Fruit fly (Drosophila melanogaster) whole organism, embryonic: ENCODE measurements around the gene dod.

Source experiments
- CG10431 ChIP-seq: fragments of 200-800 bp; sonication (Bioruptor generic); optimal IDR thresholded peaks from 3 replicates; lab custom pipeline; 2018; ENCODE audit warnings: missing biosample characterization, mild to moderate bottlenecking, missing genetic modification characterization
- CG11247 ChIP-seq: fragments of 200-800 bp; sonication (Bioruptor generic); IDR thresholded peaks from 2 replicates; pipeline ENCODE4 v1.3.6; 2022; ENCODE audit warnings: missing biosample characterization, missing genetic modification characterization
- CG12659 ChIP-seq: fragments of 200-800 bp; sonication (Bioruptor generic); optimal IDR thresholded peaks from 3 replicates; lab custom pipeline; 2017; ENCODE audit warnings: mild to moderate bottlenecking, missing biosample characterization, missing genetic modification reagents, missing genetic modification characterization
- CG12769 ChIP-seq: fragments of 200-800 bp; sonication (Bioruptor generic); optimal IDR thresholded peaks from 2 replicates; lab custom pipeline; 2019; ENCODE audit warnings: missing biosample characterization, mild to moderate bottlenecking, missing genetic modification characterization, moderate library complexity
- CG13287 ChIP-seq: fragments of 200-800 bp; sonication (Bioruptor generic); IDR thresholded peaks from 2 replicates; pipeline ENCODE4 v1.3.6; 2022; ENCODE audit warnings: missing biosample characterization, missing genetic modification characterization; ENCODE audit not compliant: partially characterized antibody
- CG13296 ChIP-seq: fragments of 200-800 bp; sonication (Bioruptor generic); optimal IDR thresholded peaks from 3 replicates; lab custom pipeline; 2018; ENCODE audit warnings: missing biosample characterization, mild to moderate bottlenecking, missing genetic modification characterization
- CG14014 ChIP-seq: fragments of 200-800 bp; sonication (Bioruptor generic); IDR thresholded peaks from 2 replicates; pipeline ENCODE4 v1.3.6; 2022; ENCODE audit warnings: missing biosample characterization, missing genetic modification characterization
- CG14441 ChIP-seq: fragments of 200-800 bp; sonication (Bioruptor generic); IDR thresholded peaks from 2 replicates; pipeline ENCODE4 v1.3.6; 2022; ENCODE audit warnings: missing biosample characterization, missing genetic modification characterization
- CG15073 ChIP-seq: fragments of 200-800 bp; sonication (Bioruptor generic); optimal IDR thresholded peaks from 2 replicates; lab custom pipeline; 2016; ENCODE audit warnings: missing biosample characterization, missing genetic modification characterization
- CG17186 ChIP-seq: fragments of 200-800 bp; sonication (Bioruptor generic); optimal IDR thresholded peaks from 3 replicates; lab custom pipeline; 2017; ENCODE audit warnings: missing biosample characterization, missing genetic modification reagents, missing genetic modification characterization
- CG17568 ChIP-seq: fragments of 200-800 bp; sonication (Bioruptor generic); optimal IDR thresholded peaks from 2 replicates; lab custom pipeline; 2018; ENCODE audit warnings: missing biosample characterization, mild to moderate bottlenecking, missing genetic modification characterization, moderate library complexity
- CG2678 ChIP-seq: fragments of 200-800 bp; sonication (Bioruptor generic); optimal IDR thresholded peaks from 3 replicates; lab custom pipeline; 2019; ENCODE audit warnings: missing biosample characterization, mild to moderate bottlenecking, missing genetic modification characterization, moderate library complexity
- CG2875 ChIP-seq: fragments of 200-800 bp; sonication (Bioruptor generic); optimal IDR thresholded peaks from 2 replicates; lab custom pipeline; 2017; ENCODE audit warnings: missing biosample characterization, mild to moderate bottlenecking, missing genetic modification characterization, missing genetic modification reagents
- CG2889 ChIP-seq: fragments of 200-800 bp; sonication (Bioruptor generic); IDR thresholded peaks from 3 replicates; pipeline ENCODE4 v1.3.6; 2022; ENCODE audit warnings: missing biosample characterization, missing genetic modification characterization
- CG31365 ChIP-seq: fragments of 200-800 bp; sonication (Bioruptor generic); optimal IDR thresholded peaks from 2 replicates; lab custom pipeline; 2018; ENCODE audit warnings: missing biosample characterization, mild to moderate bottlenecking, missing genetic modification characterization
- CG33557 ChIP-seq: fragments of 200-800 bp; sonication (Bioruptor generic); optimal IDR thresholded peaks from 2 replicates; lab custom pipeline; 2019; ENCODE audit warnings: missing biosample characterization, mild to moderate bottlenecking, missing genetic modification characterization, moderate library complexity
- CG4404 ChIP-seq: fragments of 200-800 bp; sonication (Bioruptor generic); IDR thresholded peaks from 2 replicates; pipeline ENCODE4 v1.3.6; 2022; ENCODE audit warnings: missing biosample characterization, missing genetic modification characterization
- CG5953 ChIP-seq: fragments of 200-800 bp; sonication (Bioruptor generic); IDR thresholded peaks from 2 replicates; pipeline ENCODE4 v1.3.6; 2022; ENCODE audit warnings: missing biosample characterization, missing genetic modification characterization
- CG6683 ChIP-seq: fragments of 200-800 bp; sonication (Bioruptor generic); optimal IDR thresholded peaks from 2 replicates; lab custom pipeline; 2017; ENCODE audit warnings: missing biosample characterization, mild to moderate bottlenecking, missing genetic modification characterization, missing genetic modification reagents
- CG6791 ChIP-seq: fragments of 200-800 bp; sonication (Bioruptor generic); IDR thresholded peaks from 3 replicates; pipeline ENCODE4 v1.3.6; 2022; ENCODE audit warnings: missing biosample characterization, missing genetic modification characterization; ENCODE audit not compliant: partially characterized antibody
- CG8281 ChIP-seq: fragments of 200-800 bp; sonication (Bioruptor generic); optimal IDR thresholded peaks from 2 replicates; lab custom pipeline; 2018; ENCODE audit warnings: missing biosample characterization, mild to moderate bottlenecking, missing genetic modification characterization, moderate library complexity
- CkIIα-i1 ChIP-seq: fragments of 200-800 bp; sonication (Bioruptor generic); IDR thresholded peaks from 2 replicates; pipeline ENCODE4 v1.3.6; 2022; ENCODE audit warnings: missing biosample characterization, missing genetic modification characterization
- D ChIP-seq, 2 experiments: fragments of 200-800 bp in 1 of 2; fragments of >200 bp in 1 of 2; sonication (Bioruptor generic) in 1 of 2; optimal IDR thresholded peaks; 2 replicates in 1 of 2; 3 replicates in 1 of 2; lab custom pipeline; 2017; ENCODE audit warnings: mild to moderate bottlenecking in 1 of 2, missing biosample characterization in 1 of 2, missing genetic modification characterization in 1 of 2, missing genetic modification reagents in 1 of 2
- ERR ChIP-seq: fragments of 200-800 bp; sonication (Bioruptor generic); optimal IDR thresholded peaks from 2 replicates; lab custom pipeline; 2016; ENCODE audit warnings: missing biosample characterization, missing genetic modification characterization
- H2.0 ChIP-seq: fragments of 200-800 bp; sonication (Bioruptor generic); IDR thresholded peaks from 2 replicates; pipeline ENCODE4 v1.3.6; 2022; ENCODE audit warnings: missing biosample characterization, missing genetic modification characterization
- HLH3B ChIP-seq: fragments of 200-800 bp; sonication (Bioruptor generic); IDR thresholded peaks from 2 replicates; pipeline ENCODE4 v1.3.6; 2022; ENCODE audit warnings: missing biosample characterization, missing genetic modification characterization
- Hr78 ChIP-seq, 2 experiments: fragments of 200-800 bp in 1 of 2; fragments of >200 bp in 1 of 2; sonication (Bioruptor generic) in 1 of 2; optimal IDR thresholded peaks; 2 replicates each; lab custom pipeline; 2017 to 2019; ENCODE audit warnings: missing biosample characterization in 2 of 2, missing genetic modification characterization in 2 of 2, mild to moderate bottlenecking in 1 of 2, moderate library complexity in 1 of 2
- Lhr ChIP-seq: fragments of 200-800 bp; sonication (Bioruptor generic); optimal IDR thresholded peaks from 3 replicates; lab custom pipeline; 2017; ENCODE audit warnings: mild to moderate bottlenecking, missing biosample characterization, missing genetic modification reagents, missing genetic modification characterization
- Lpt ChIP-seq: fragments of >200 bp; optimal IDR thresholded peaks from 2 replicates; lab custom pipeline; 2018; ENCODE audit warnings: missing biosample characterization, missing genetic modification characterization
- Tbp ChIP-seq: fragments of >200 bp; optimal IDR thresholded peaks from 2 replicates; lab custom pipeline; 2018; ENCODE audit warnings: missing biosample characterization, missing genetic modification characterization
- az2 ChIP-seq: fragments of 200-800 bp; sonication (Bioruptor generic); optimal IDR thresholded peaks from 3 replicates; lab custom pipeline; 2016; ENCODE audit warnings: missing biosample characterization, missing genetic modification characterization
- bab2 ChIP-seq: fragments of 200-800 bp; sonication (Bioruptor generic); optimal IDR thresholded peaks from 2 replicates; lab custom pipeline; 2016; ENCODE audit warnings: missing biosample characterization, missing genetic modification characterization
- bigmax ChIP-seq: fragments of 200-800 bp; sonication (Bioruptor generic); optimal IDR thresholded peaks from 2 replicates; lab custom pipeline; 2018; ENCODE audit warnings: missing biosample characterization, mild to moderate bottlenecking, missing genetic modification characterization
- br ChIP-seq: fragments of >200 bp; optimal IDR thresholded peaks from 2 replicates; lab custom pipeline; 2017
- caup ChIP-seq: fragments of 200-800 bp; sonication (Bioruptor generic); optimal IDR thresholded peaks from 3 replicates; lab custom pipeline; 2017; ENCODE audit warnings: missing biosample characterization, mild to moderate bottlenecking, missing genetic modification characterization, moderate library complexity; ENCODE audit not compliant: severe bottlenecking
- chinmo ChIP-seq: fragments of 200-800 bp; sonication (Bioruptor generic); IDR thresholded peaks from 4 replicates; pipeline ENCODE4 v1.3.6; 2022; ENCODE audit warnings: missing biosample characterization, missing genetic modification characterization; ENCODE audit not compliant: partially characterized antibody
- danr ChIP-seq: fragments of 200-800 bp; sonication (Bioruptor generic); IDR thresholded peaks from 2 replicates; pipeline ENCODE4 v1.3.6; 2022; ENCODE audit warnings: missing biosample characterization, missing genetic modification characterization
- dimm ChIP-seq: fragments of 200-800 bp; sonication (Bioruptor generic); IDR thresholded peaks from 2 replicates; pipeline ENCODE4 v1.3.6; 2022; ENCODE audit warnings: missing biosample characterization, missing genetic modification characterization
- gt ChIP-seq: fragments of 200-800 bp; sonication (Bioruptor generic); IDR thresholded peaks from 2 replicates; pipeline ENCODE4 v1.3.6; 2022; ENCODE audit warnings: missing biosample characterization, missing genetic modification characterization
- h ChIP-seq: fragments of >200 bp; optimal IDR thresholded peaks from 2 replicates; lab custom pipeline; 2017
- ind ChIP-seq: fragments of 200-800 bp; sonication (Bioruptor generic); optimal IDR thresholded peaks from 3 replicates; lab custom pipeline; 2016; ENCODE audit warnings: missing biosample characterization, missing genetic modification characterization
- lab ChIP-seq: fragments of 200-800 bp; sonication (Bioruptor generic); optimal IDR thresholded peaks from 3 replicates; lab custom pipeline; 2017; ENCODE audit warnings: missing biosample characterization, missing genetic modification characterization, mild to moderate bottlenecking, moderate library complexity, missing genetic modification reagents
- otp ChIP-seq: fragments of 200-800 bp; sonication (Bioruptor generic); IDR thresholded peaks from 3 replicates; pipeline ENCODE4, ENCODE4 v1.3.6; 2022; ENCODE audit warnings: missing biosample characterization, missing genetic modification characterization
- pnt ChIP-seq: fragments of 200-800 bp; sonication (Bioruptor generic); optimal IDR thresholded peaks from 3 replicates; lab custom pipeline; 2016; ENCODE audit warnings: missing biosample characterization, missing genetic modification characterization
- ro ChIP-seq: fragments of 200-800 bp; sonication (Bioruptor generic); IDR thresholded peaks from 2 replicates; pipeline ENCODE4 v1.3.6; 2022; ENCODE audit warnings: missing biosample characterization, missing genetic modification characterization
- scrt ChIP-seq: fragments of 200-800 bp; sonication (Bioruptor generic); optimal IDR thresholded peaks from 2 replicates; lab custom pipeline; 2018; ENCODE audit warnings: missing biosample characterization, mild to moderate bottlenecking, missing genetic modification characterization, moderate library complexity
- slou ChIP-seq: fragments of 200-800 bp; sonication (Bioruptor generic); optimal IDR thresholded peaks from 3 replicates; lab custom pipeline; 2016; ENCODE audit warnings: missing biosample characterization, missing genetic modification characterization
- tll ChIP-seq, 2 experiments: fragments of 200-800 bp in 1 of 2; fragments of >200 bp in 1 of 2; sonication (Bioruptor generic) in 1 of 2; optimal IDR thresholded peaks; 2 replicates each; lab custom pipeline; 2017 to 2019; ENCODE audit warnings: missing biosample characterization in 2 of 2, missing genetic modification characterization in 2 of 2, mild to moderate bottlenecking in 1 of 2, moderate library complexity in 1 of 2
- tx ChIP-seq: fragments of 200-800 bp; sonication (Bioruptor generic); optimal IDR thresholded peaks from 2 replicates; lab custom pipeline; 2016; ENCODE audit warnings: missing biosample characterization, missing genetic modification characterization
- unc-4 ChIP-seq: fragments of 200-800 bp; sonication (Bioruptor generic); IDR thresholded peaks from 2 replicates; pipeline ENCODE4 v1.3.6; 2022; ENCODE audit warnings: missing biosample characterization, missing genetic modification characterization; ENCODE audit not compliant: partially characterized antibody
- z ChIP-seq: fragments of 200-800 bp; sonication (Bioruptor generic); IDR thresholded peaks from 3 replicates; pipeline ENCODE4 v1.3.6; 2022; ENCODE audit warnings: missing biosample characterization, missing genetic modification characterization

dod gene

dm6 chrX:21375595-21376047 is 30.5 kb downstream of the dod start (continued):
- TF ChIP-seq otp, result no peak
- TF ChIP-seq CG10431 (GFP tag; lab: Kevin White, UChicago), result no peak
- peak; percentile 14 for TF ChIP-seq az2
- no peak for TF ChIP-seq CkIIα-i1 (GFP tag; lab: Robert Waterston, UW)
- TF ChIP-seq unc-4 (GFP tag; lab: Robert Waterston, UW), result no peak
- TF ChIP-seq CG17568 (GFP tag; lab: Kevin White, UChicago), result no peak
- peak; percentile 62 for TF ChIP-seq lab (GFP tag; lab: Kevin White, UChicago)
- TF ChIP-seq h (lab: Kevin White, UChicago), result no peak
- no peak for TF ChIP-seq CG11247
- no peak for TF ChIP-seq tx (GFP tag; lab: Kevin White, UChicago)
- TF ChIP-seq CG5953, result no peak
- peak; percentile 30; the same call in 1 of the 2 replicates for TF ChIP-seq CG14014 (GFP tag; lab: Robert Waterston, UW)
- no peak for TF ChIP-seq chinmo (GFP tag; lab: Robert Waterston, UW)
- TF ChIP-seq CG4404 (GFP tag; lab: Robert Waterston, UW), result no peak
- TF ChIP-seq br (lab: Kevin White, UChicago), result no peak
- no peak for TF ChIP-seq CG15073
- 0 out of 2 replicates have a peak, but pooled peaks have one; percentile 13 for TF ChIP-seq HLH3B
- TF ChIP-seq bigmax (GFP tag; lab: Kevin White, UChicago), result no peak
- TF ChIP-seq dimm (GFP tag; lab: Robert Waterston, UW), result no peak
- no peak for TF ChIP-seq bab2 (GFP tag; lab: Kevin White, UChicago)
- no peak for TF ChIP-seq CG6791 (GFP tag; lab: Robert Waterston, UW)
- no peak for TF ChIP-seq H2.0
- no peak for TF ChIP-seq danr
- peak; percentile 11 for TF ChIP-seq CG6683
- TF ChIP-seq CG12769 (tag; lab: Kevin White, UChicago), result no peak
- no peak for TF ChIP-seq D (optimal IDR thresholded peaks at IDR 0.05; lab: Kevin White, UChicago)
- no peak for TF ChIP-seq D (GFP tag; optimal IDR thresholded peaks at IDR 0.05; lab: Kevin White, UChicago)
- TF ChIP-seq CG2889 (GFP tag; lab: Robert Waterston, UW), result no peak
- TF ChIP-seq CG14441 (GFP tag; lab: Robert Waterston, UW), result no peak
- peak; percentile 48 for TF ChIP-seq caup
- TF ChIP-seq scrt (GFP tag; lab: Kevin White, UChicago), result peak; percentile 2
- no peak for TF ChIP-seq gt (GFP tag; lab: Robert Waterston, UW)
- TF ChIP-seq CG31365 (tag; lab: Kevin White, UChicago), result no peak
- no peak for TF ChIP-seq Hr78 (GFP tag; optimal IDR thresholded peaks at IDR 0.05; lab: Kevin White, UChicago)
- TF ChIP-seq CG8281, result no peak
- TF ChIP-seq CG13287 (GFP tag; lab: Robert Waterston, UW), result no peak
- TF ChIP-seq CG13296 (GFP tag; lab: Kevin White, UChicago), result peak; percentile 60
- peak; percentile 75 for TF ChIP-seq CG2678 (tag; lab: Kevin White, UChicago)
- no peak for TF ChIP-seq CG33557 (GFP tag; lab: Kevin White, UChicago)
- TF ChIP-seq CG2875, result no peak
- TF ChIP-seq pnt (GFP tag; lab: Kevin White, UChicago), result no peak
- TF ChIP-seq ro (GFP tag; lab: Robert Waterston, UW), result no peak
- peak; percentile 51 for TF ChIP-seq CG12659 (GFP tag; lab: Kevin White, UChicago)
- TF ChIP-seq ind (GFP tag; lab: Kevin White, UChicago), result peak; percentile 31
- TF ChIP-seq tll (GFP tag; optimal IDR thresholded peaks at IDR 0.05; lab: Kevin White, UChicago), result no peak
- TF ChIP-seq Lpt (GFP tag; lab: Kevin White, UChicago), result no peak
- no peak for TF ChIP-seq ERR (GFP tag; lab: Kevin White, UChicago)
- no peak for TF ChIP-seq slou (GFP tag; lab: Kevin White, UChicago)
- no peak for TF ChIP-seq z
- TF ChIP-seq Lhr (GFP tag; lab: Kevin White, UChicago), result no peak
- TF ChIP-seq Tbp (GFP tag; lab: Kevin White, UChicago), result no peak
- no peak for TF ChIP-seq CG17186 (GFP tag; lab: Kevin White, UChicago)
